Fruit fly (Drosophila melanogaster) whole organism, pupa: ENCODE results near the gene CG33233.

ENCODE experiments used
- CG10348 ChIP-seq: fragments of 200-800 bp; sonication (Bioruptor generic); IDR thresholded peaks from 2 replicates; pipeline ENCODE4 v1.3.6; 2022; ENCODE audit warnings: missing biosample characterization, missing genetic modification characterization
- CG12605 ChIP-seq: fragments of 200-800 bp; sonication (Bioruptor generic); IDR thresholded peaks from 2 replicates; pipeline ENCODE4 v1.3.6; 2022; ENCODE audit warnings: missing biosample characterization, missing genetic modification characterization
- CG13204 ChIP-seq: fragments of 200-800 bp; sonication (Bioruptor generic); optimal IDR thresholded peaks from 2 replicates; lab custom pipeline; 2018; ENCODE audit warnings: missing biosample characterization, mild to moderate bottlenecking, missing genetic modification characterization, moderate library complexity
- CG14655 ChIP-seq: fragments of 200-800 bp; sonication (Bioruptor generic); optimal IDR thresholded peaks from 3 replicates; lab custom pipeline; 2017; ENCODE audit warnings: mild to moderate bottlenecking, missing biosample characterization, missing genetic modification reagents, missing genetic modification characterization
- CG15710 ChIP-seq: fragments of 200-800 bp; sonication (Bioruptor generic); optimal IDR thresholded peaks from 2 replicates; lab custom pipeline; 2018; ENCODE audit warnings: missing biosample characterization, mild to moderate bottlenecking, missing genetic modification characterization, moderate library complexity
- CG17806 ChIP-seq: fragments of 200-800 bp; sonication (Bioruptor generic); optimal IDR thresholded peaks from 2 replicates; lab custom pipeline; 2018; ENCODE audit warnings: missing biosample characterization, mild to moderate bottlenecking, missing genetic modification characterization, moderate library complexity
- CG32121 ChIP-seq: fragments of 200-800 bp; sonication (Bioruptor generic); IDR thresholded peaks from 2 replicates; pipeline ENCODE4 v1.3.6; 2022; ENCODE audit warnings: missing biosample characterization, missing genetic modification characterization
- CG34367 ChIP-seq: fragments of 200-800 bp; sonication (Bioruptor generic); optimal IDR thresholded peaks from 2 replicates; lab custom pipeline; 2018; ENCODE audit warnings: missing biosample characterization, mild to moderate bottlenecking, missing genetic modification characterization
- CG4496 ChIP-seq: fragments of 200-800 bp; sonication (Bioruptor generic); IDR thresholded peaks from 3 replicates; pipeline ENCODE4 v1.3.6; 2022; ENCODE audit warnings: missing biosample characterization, missing genetic modification characterization
- CG8159 ChIP-seq: fragments of 200-800 bp; sonication (Bioruptor generic); optimal IDR thresholded peaks from 3 replicates; lab custom pipeline; 2018; ENCODE audit warnings: missing biosample characterization, mild to moderate bottlenecking, missing genetic modification characterization, moderate library complexity
- CG8301 ChIP-seq: fragments of 200-800 bp; sonication (Bioruptor generic); optimal IDR thresholded peaks from 2 replicates; lab custom pipeline; 2018; ENCODE audit warnings: missing biosample characterization, mild to moderate bottlenecking, missing genetic modification characterization
- CG9948 ChIP-seq: fragments of 200-800 bp; sonication (Bioruptor generic); optimal IDR thresholded peaks from 2 replicates; lab custom pipeline; 2018; ENCODE audit warnings: missing biosample characterization, mild to moderate bottlenecking, missing genetic modification characterization, moderate library complexity
- D1 ChIP-seq: fragments of 200-800 bp; sonication (Bioruptor generic); optimal IDR thresholded peaks from 2 replicates; lab custom pipeline; 2018; ENCODE audit warnings: missing biosample characterization, mild to moderate bottlenecking, missing genetic modification characterization, moderate library complexity
- EcR ChIP-seq: fragments of 200-800 bp; sonication (Bioruptor generic); optimal IDR thresholded peaks from 3 replicates; lab custom pipeline; 2019; ENCODE audit warnings: missing biosample characterization, missing genetic modification characterization, mild to moderate bottlenecking, moderate library complexity, missing genetic modification reagents
- Ets98B ChIP-seq: fragments of 200-800 bp; sonication (Bioruptor generic); IDR thresholded peaks from 2 replicates; pipeline ENCODE4 v1.3.6; 2022; ENCODE audit warnings: missing biosample characterization, missing genetic modification characterization
- Pif1A ChIP-seq: fragments of 200-800 bp; sonication (Bioruptor generic); optimal IDR thresholded peaks from 3 replicates; lab custom pipeline; 2016; ENCODE audit warnings: missing biosample characterization, missing genetic modification characterization
- Pif1B ChIP-seq: fragments of 200-800 bp; sonication (Bioruptor generic); optimal IDR thresholded peaks from 3 replicates; lab custom pipeline; 2016; ENCODE audit warnings: missing biosample characterization, missing genetic modification characterization
- Snoo ChIP-seq: fragments of 200-800 bp; sonication (Bioruptor generic); optimal IDR thresholded peaks from 3 replicates; lab custom pipeline; 2017; ENCODE audit warnings: missing biosample characterization, mild to moderate bottlenecking, missing genetic modification characterization, inconsistent platforms
- fd96Ca ChIP-seq: fragments of 200-800 bp; sonication (Bioruptor generic); IDR thresholded peaks from 3 replicates; pipeline ENCODE4 v1.3.6; 2022; ENCODE audit warnings: missing biosample characterization, missing genetic modification characterization
- gl ChIP-seq: fragments of 200-800 bp; sonication (Bioruptor generic); optimal IDR thresholded peaks from 2 replicates; lab custom pipeline; 2018; ENCODE audit warnings: missing biosample characterization, mild to moderate bottlenecking, missing genetic modification characterization
- rn ChIP-seq: fragments of 200-800 bp; sonication (Bioruptor generic); IDR thresholded peaks from 2 replicates; pipeline ENCODE4 v1.3.6; 2022; ENCODE audit warnings: missing biosample characterization, missing genetic modification characterization

Gene CG33233

DNA sequence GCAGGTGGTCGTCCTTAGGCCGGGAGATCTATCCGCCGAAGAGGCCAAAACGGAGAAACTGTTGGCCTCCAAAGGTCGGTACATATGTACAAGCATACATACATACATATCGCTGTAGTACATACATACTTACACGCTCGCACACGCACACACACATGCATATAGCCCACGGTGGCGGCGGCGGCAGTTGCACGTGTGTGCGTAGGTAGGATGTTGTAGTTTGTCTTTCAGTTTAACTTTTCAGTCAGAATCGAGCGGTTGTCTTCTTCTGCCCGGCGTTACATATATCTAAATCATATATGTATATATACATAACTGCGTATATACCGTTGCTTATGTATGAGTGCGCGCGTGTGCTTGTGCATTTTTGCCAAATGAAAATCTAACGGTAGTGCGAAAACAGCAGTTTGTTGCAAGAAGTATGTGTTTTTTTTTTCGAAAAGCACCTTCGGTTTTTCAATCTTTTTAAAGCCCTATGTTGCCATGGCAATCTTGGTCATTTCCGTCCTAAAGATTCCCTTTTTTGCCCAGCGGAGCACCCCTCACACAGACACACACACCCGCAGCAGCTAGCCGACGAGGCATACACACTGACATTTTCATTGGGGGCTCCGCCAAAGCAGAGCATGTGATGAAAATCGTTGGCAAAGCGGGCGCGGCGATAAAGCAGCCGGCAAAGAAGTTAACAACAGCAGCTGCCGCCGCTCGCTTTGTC, 27.2 kb upstream of the CG33233 start:
- TF ChIP-seq CG4496 (GFP tag; lab: Robert Waterston, UW), result no peak
- no peak for TF ChIP-seq CG9948
- no peak for TF ChIP-seq EcR (GFP tag; lab: Kevin White, UChicago)
- TF ChIP-seq D1 (tag; lab: Kevin White, UChicago), result no peak
- TF ChIP-seq CG10348 (GFP tag; lab: Robert Waterston, UW), result no peak
- TF ChIP-seq CG32121, result no peak
- no peak for TF ChIP-seq CG8159 (tag; lab: Kevin White, UChicago)
- no peak for TF ChIP-seq CG17806 (tag; lab: Kevin White, UChicago)
- TF ChIP-seq rn (GFP tag; lab: Robert Waterston, UW), result no peak
- TF ChIP-seq CG8301 (tag; lab: Kevin White, UChicago), result no peak
- TF ChIP-seq Pif1A, result no peak
- no peak for TF ChIP-seq Pif1B (GFP tag; lab: Kevin White, UChicago)
- no peak for TF ChIP-seq CG34367
- no peak for TF ChIP-seq CG15710 (tag; lab: Kevin White, UChicago)
- TF ChIP-seq CG12605 (GFP tag; lab: Robert Waterston, UW), result no peak
- TF ChIP-seq CG13204 (GFP tag; lab: Kevin White, UChicago), result no peak

DNA sequence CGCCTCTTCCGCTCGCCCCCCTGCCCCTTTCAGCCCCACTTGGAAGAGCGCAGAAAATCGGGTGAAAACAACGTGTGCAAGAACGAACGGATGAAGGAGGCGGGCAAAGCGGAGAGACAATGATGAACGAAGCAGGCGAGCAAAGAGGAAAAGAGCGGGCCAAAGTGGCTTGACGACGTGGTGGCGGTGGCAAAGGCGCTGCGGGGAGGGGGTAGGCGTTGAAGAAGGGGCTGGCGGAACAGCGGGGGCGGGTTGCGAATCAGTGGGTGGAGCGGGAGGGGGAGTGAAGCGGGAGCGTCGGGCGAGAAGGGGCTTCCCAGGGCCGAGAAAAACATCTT, 26.7 kb upstream of the CG33233 start:
- TF ChIP-seq CG12605 (GFP tag; lab: Robert Waterston, UW), result no peak
- no peak for TF ChIP-seq CG17806 (tag; lab: Kevin White, UChicago)
- TF ChIP-seq Snoo, result no peak
- no peak for TF ChIP-seq rn (GFP tag; lab: Robert Waterston, UW)
- TF ChIP-seq gl (tag; lab: Kevin White, UChicago), result no peak
- TF ChIP-seq Pif1A, result no peak
- TF ChIP-seq CG9948, result no peak
- no peak for TF ChIP-seq CG8301 (tag; lab: Kevin White, UChicago)
- TF ChIP-seq CG13204 (GFP tag; lab: Kevin White, UChicago), result peak; percentile 82
- TF ChIP-seq CG15710 (tag; lab: Kevin White, UChicago), result no peak
- TF ChIP-seq fd96Ca (GFP tag; lab: Robert Waterston, UW), result peak; percentile 54; the same call in 1 of the 3 replicates
- TF ChIP-seq EcR (GFP tag; lab: Kevin White, UChicago), result no peak
- TF ChIP-seq Pif1B (GFP tag; lab: Kevin White, UChicago), result no peak
- no peak for TF ChIP-seq CG34367
- no peak for TF ChIP-seq CG10348 (GFP tag; lab: Robert Waterston, UW)
- no peak for TF ChIP-seq CG8159 (tag; lab: Kevin White, UChicago)
- TF ChIP-seq Ets98B (GFP tag; lab: Robert Waterston, UW), result peak; percentile 31
- 0 out of 3 replicates have a peak, but pooled peaks have one; percentile 7 for TF ChIP-seq CG4496 (GFP tag; lab: Robert Waterston, UW)
- no peak for TF ChIP-seq D1 (tag; lab: Kevin White, UChicago)
- no peak for TF ChIP-seq CG32121
- TF ChIP-seq CG14655 (GFP tag; lab: Kevin White, UChicago), result no peak

DNA sequence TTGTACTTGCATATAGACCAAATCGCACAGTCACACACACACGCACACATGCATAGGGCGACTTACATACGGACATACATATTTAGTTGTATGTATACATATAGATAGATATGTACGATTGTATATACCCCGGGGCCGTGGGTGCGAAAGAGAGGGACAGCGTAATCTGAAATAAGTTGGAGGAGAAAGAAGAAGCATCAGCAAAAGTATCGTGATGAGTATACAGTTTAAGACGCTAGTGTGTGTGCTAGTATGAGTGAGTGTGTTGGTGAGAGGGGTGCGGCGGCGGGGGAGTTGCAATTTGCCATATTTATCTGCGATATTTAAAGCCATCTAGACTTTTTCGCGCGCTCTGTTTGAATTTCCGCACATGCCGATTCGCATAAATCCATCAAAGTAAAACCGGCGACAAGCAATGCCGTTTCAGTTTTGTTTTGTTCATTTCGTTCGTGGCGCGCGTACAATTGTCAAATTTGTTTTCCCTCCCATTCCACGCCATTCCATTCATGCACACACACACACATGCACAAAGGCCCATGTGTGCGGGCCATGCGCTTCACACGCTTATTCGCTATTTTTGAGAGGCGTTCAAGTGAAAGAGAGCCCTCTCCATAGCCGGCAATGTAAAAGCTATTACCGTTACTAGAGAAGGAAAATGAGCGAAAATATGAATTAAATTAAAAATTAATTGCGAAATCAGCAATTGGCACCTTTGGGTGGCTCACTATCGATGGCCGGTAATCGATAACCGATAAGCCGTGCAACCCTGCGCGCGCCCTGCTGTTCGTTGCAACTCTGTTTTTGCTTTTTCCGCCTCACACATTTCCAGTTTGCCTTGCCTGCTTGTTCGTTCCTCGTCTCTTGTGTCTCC, 24.3 kb upstream of the CG33233 start:
- peak; percentile 49 for TF ChIP-seq CG15710 (tag; lab: Kevin White, UChicago)
- peak; percentile 61; the same call in 2 of the 3 replicates for TF ChIP-seq fd96Ca (GFP tag; lab: Robert Waterston, UW)
- TF ChIP-seq Pif1B (GFP tag; lab: Kevin White, UChicago), result peak; percentile 44
- TF ChIP-seq CG14655 (GFP tag; lab: Kevin White, UChicago), result no peak
- TF ChIP-seq rn (GFP tag; lab: Robert Waterston, UW), result 0 out of 2 replicates have a peak, but pooled peaks have one; percentile 14
- TF ChIP-seq Snoo, result peak; percentile 86
- TF ChIP-seq Pif1A, result peak; percentile 68
- TF ChIP-seq CG32121, result peak; percentile 45
- peak; percentile 71 for TF ChIP-seq Ets98B (GFP tag; lab: Robert Waterston, UW)
- no peak for TF ChIP-seq D1 (tag; lab: Kevin White, UChicago)
- TF ChIP-seq CG8301 (tag; lab: Kevin White, UChicago), result no peak
- TF ChIP-seq CG34367, result peak; percentile 49
- TF ChIP-seq CG17806 (tag; lab: Kevin White, UChicago), result peak; percentile 12
- TF ChIP-seq CG12605 (GFP tag; lab: Robert Waterston, UW), result peak; percentile 21; the same call in 1 of the 2 replicates
- TF ChIP-seq CG9948, result no peak
- no peak for TF ChIP-seq CG10348 (GFP tag; lab: Robert Waterston, UW)
- peak; percentile 45 for TF ChIP-seq gl (tag; lab: Kevin White, UChicago)
- peak; percentile 60 for TF ChIP-seq CG8159 (tag; lab: Kevin White, UChicago)
- no peak for TF ChIP-seq EcR (GFP tag; lab: Kevin White, UChicago)
- TF ChIP-seq CG13204 (GFP tag; lab: Kevin White, UChicago), result peak; percentile 62
- peak; percentile 83 for TF ChIP-seq CG4496 (GFP tag; lab: Robert Waterston, UW)

DNA sequence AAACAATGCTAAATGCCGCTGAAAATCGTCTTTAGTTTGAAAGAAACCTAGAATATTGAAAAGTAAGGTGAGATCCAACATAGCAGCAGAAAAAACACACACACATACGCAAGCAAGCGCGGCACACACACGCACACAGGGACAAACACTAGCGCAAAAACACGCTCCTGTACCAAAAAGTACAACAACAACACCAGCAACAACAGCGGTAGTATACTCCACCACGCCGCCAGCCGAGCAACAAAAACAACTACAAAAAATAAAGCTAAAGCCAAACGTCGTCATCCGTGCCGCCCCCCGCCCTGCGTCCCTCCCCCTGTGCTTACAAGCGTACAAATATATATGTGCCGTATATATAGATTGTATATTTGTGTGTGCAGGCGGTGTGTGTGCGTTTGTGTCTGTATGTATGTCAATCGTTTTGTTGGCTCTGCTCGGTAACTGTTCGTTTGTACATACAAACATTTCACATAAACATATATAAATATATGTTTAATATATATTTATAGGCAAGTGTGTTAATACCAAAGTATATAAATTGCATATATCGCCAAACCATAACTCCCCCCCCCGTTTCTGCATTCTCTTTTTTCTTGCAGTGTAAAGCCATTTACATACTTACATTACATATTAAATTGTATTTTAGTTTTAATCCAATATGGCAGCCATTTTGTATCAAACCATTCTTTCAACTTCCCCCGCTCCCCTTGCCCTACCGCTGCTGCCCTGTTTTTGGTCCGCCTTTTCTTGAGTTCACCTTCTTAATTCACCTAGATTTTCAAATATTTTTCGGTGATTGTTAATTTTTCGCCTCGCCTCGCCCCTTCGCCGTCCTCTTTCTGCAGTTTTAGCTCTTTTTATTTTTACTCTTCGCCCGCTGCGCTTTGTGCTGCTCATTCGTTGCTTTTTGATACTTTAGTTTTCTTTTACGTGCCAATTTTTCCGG, 23.1 kb upstream of the CG33233 start:
- TF ChIP-seq CG13204 (GFP tag; lab: Kevin White, UChicago) (peak; percentile 29), CG10348 (GFP tag; lab: Robert Waterston, UW) (no peak), CG8301 (tag; lab: Kevin White, UChicago) (no peak), CG15710 (tag; lab: Kevin White, UChicago) (peak; percentile 27), fd96Ca (GFP tag; lab: Robert Waterston, UW) (no peak; the same call in 2 of the 3 replicates), Pif1A (no peak), D1 (tag; lab: Kevin White, UChicago) (no peak), Ets98B (GFP tag; lab: Robert Waterston, UW) (peak; percentile 76; the same call in 1 of the 2 replicates), CG17806 (tag; lab: Kevin White, UChicago) (peak; percentile 65), Snoo (no peak), rn (GFP tag; lab: Robert Waterston, UW) (no peak), CG8159 (tag; lab: Kevin White, UChicago) (peak; percentile 53), Pif1B (GFP tag; lab: Kevin White, UChicago) (peak; percentile 55), EcR (GFP tag; lab: Kevin White, UChicago) (no peak), CG34367 (no peak), CG32121 (peak; percentile 62), CG9948 (peak; percentile 27), CG14655 (GFP tag; lab: Kevin White, UChicago) (no peak), CG4496 (GFP tag; lab: Robert Waterston, UW) (peak; percentile 58; the same call in 1 of the 3 replicates), CG12605 (GFP tag; lab: Robert Waterston, UW) (peak; percentile 55), gl (tag; lab: Kevin White, UChicago) (no peak)
